Worm (Caenorhabditis elegans) whole organism, L1 larva: ENCODE data around the gene gst-14.
A peak's percentile ranks its signal among the peaks of the same experiment; 100 is the strongest.

Experiments used
- C04F5.9 ChIP-seq: sonication (generic microtip); optimal IDR thresholded peaks from 2 replicates; lab custom pipeline; 2016; ENCODE audit warnings: missing genetic modification characterization, missing compliant biosample characterization
- C16A3.4 ChIP-seq: fragments of 150-350 bp; optimal IDR thresholded peaks from 2 replicates; lab custom pipeline; 2014; ENCODE audit warnings: missing biosample characterization, missing genetic modification characterization
- F16B12.6 ChIP-seq: fragments of 150-350 bp; optimal IDR thresholded peaks from 2 replicates; lab custom pipeline; 2014; ENCODE audit warnings: missing biosample characterization, missing genetic modification characterization
- Y116A8C.19 ChIP-seq: sonication (generic microtip); optimal IDR thresholded peaks from 2 replicates; lab custom pipeline; 2016; ENCODE audit warnings: missing compliant biosample characterization, missing genetic modification characterization, borderline replicate concordance
- ama-1 ChIP-seq: fragments of 150-350 bp; optimal IDR thresholded peaks from 2 replicates; lab custom pipeline; 2014
- blmp-1 ChIP-seq: fragments of 150-350 bp; optimal IDR thresholded peaks from 2 replicates; lab custom pipeline; 2014; ENCODE audit warnings: missing biosample characterization, missing genetic modification characterization
- ceh-82 ChIP-seq, 3 experiments: fragments of 150-350 bp in 1 of 3; sonication (generic microtip) in 2 of 3; optimal IDR thresholded peaks; 2 replicates each; lab custom pipeline; 2014 to 2017; ENCODE audit warnings: missing biosample characterization in 3 of 3, missing genetic modification characterization in 3 of 3
- ceh-88 ChIP-seq: fragments of 200-800 bp; sonication (Bioruptor generic); IDR thresholded peaks from 2 replicates; pipeline ENCODE4 v1.3.6; 2022; ENCODE audit warnings: missing genetic modification characterization, missing compliant biosample characterization
- ceh-90 ChIP-seq: sonication (generic microtip); optimal IDR thresholded peaks from 2 replicates; lab custom pipeline; 2016; ENCODE audit warnings: missing genetic modification characterization, missing compliant biosample characterization
- dpl-1 ChIP-seq, 3 experiments: fragments of 150-350 bp in 2 of 3; sonication (generic microtip) in 1 of 3; optimal IDR thresholded peaks; 2 replicates each; lab custom pipeline; 2014 to 2017; ENCODE audit warnings: missing biosample characterization in 3 of 3, missing genetic modification characterization in 3 of 3, missing genetic modification reagents in 3 of 3
- dsc-1 ChIP-seq: sonication (generic microtip); optimal IDR thresholded peaks from 2 replicates; lab custom pipeline; 2016; ENCODE audit warnings: mild to moderate bottlenecking, missing genetic modification characterization, missing compliant biosample characterization
- efl-1 ChIP-seq, 4 experiments: fragments of 150-350 bp; optimal IDR thresholded peaks in 3 of 4; peaks in 1 of 4; 1 replicate in 1 of 4; 2 replicates in 3 of 4; lab custom pipeline; 2014; ENCODE audit warnings: missing biosample characterization in 2 of 4, missing genetic modification characterization in 2 of 4, missing genetic modification reagents in 2 of 4
- egl-13 ChIP-seq: sonication (generic microtip); optimal IDR thresholded peaks from 2 replicates; lab custom pipeline; 2016; ENCODE audit warnings: missing genotype, missing genetic modification reagents, missing genetic modification characterization, missing compliant biosample characterization
- elt-2 ChIP-seq: sonication (generic microtip); optimal IDR thresholded peaks from 2 replicates; lab custom pipeline; 2016; ENCODE audit warnings: missing genetic modification characterization, mild to moderate bottlenecking, inconsistent platforms, missing compliant biosample characterization, missing genetic modification reagents
- elt-3 ChIP-seq, 6 experiments: fragments of 150-350 bp in 1 of 6; sonication (generic microtip); optimal IDR thresholded peaks; 2 replicates each; lab custom pipeline; 2017 to 2018; ENCODE audit warnings: missing biosample characterization in 6 of 6, missing genetic modification characterization in 6 of 6, inconsistent platforms in 1 of 6
- fkh-8 ChIP-seq: sonication (generic microtip); optimal IDR thresholded peaks from 2 replicates; lab custom pipeline; 2016; ENCODE audit warnings: mild to moderate bottlenecking, missing genetic modification characterization, missing compliant biosample characterization
- fos-1 ChIP-seq: fragments of 150-350 bp; optimal IDR thresholded peaks from 2 replicates; lab custom pipeline; 2014; ENCODE audit warnings: missing biosample characterization, missing genetic modification characterization
- hpl-2 ChIP-seq: fragments of 150-350 bp; optimal IDR thresholded peaks from 2 replicates; lab custom pipeline; 2014; ENCODE audit warnings: missing biosample characterization, missing genetic modification reagents, missing genetic modification characterization
- irx-1 ChIP-seq: sonication (generic microtip); optimal IDR thresholded peaks from 2 replicates; lab custom pipeline; 2016; ENCODE audit warnings: missing genetic modification characterization, missing compliant biosample characterization
- isw-1 ChIP-seq: fragments of 200-800 bp; sonication (Bioruptor generic); IDR thresholded peaks from 2 replicates; pipeline ENCODE4 v1.3.6; 2022; ENCODE audit warnings: missing genetic modification characterization, missing compliant biosample characterization
- jun-1 ChIP-seq: fragments of 150-350 bp; optimal IDR thresholded peaks from 2 replicates; lab custom pipeline; 2014; ENCODE audit warnings: missing biosample characterization, missing genetic modification reagents, missing genetic modification characterization
- lin-13 ChIP-seq: fragments of 150-350 bp; optimal IDR thresholded peaks from 2 replicates; lab custom pipeline; 2014; ENCODE audit warnings: missing biosample characterization, missing genetic modification reagents, missing genetic modification characterization
- lin-14 ChIP-seq: fragments of 200-800 bp; sonication (Bioruptor generic); optimal IDR thresholded peaks from 2 replicates; lab custom pipeline; 2018; ENCODE audit warnings: mild to moderate bottlenecking, missing genetic modification characterization, moderate library complexity, missing compliant biosample characterization
- lin-15B ChIP-seq: fragments of 150-350 bp; sonication (generic microtip); optimal IDR thresholded peaks from 3 replicates; lab custom pipeline; 2014; ENCODE audit warnings: missing biosample characterization, missing genetic modification characterization
- lin-35 ChIP-seq, 2 experiments: fragments of 150-350 bp; optimal IDR thresholded peaks; 2 replicates each; lab custom pipeline; 2014; ENCODE audit warnings: missing biosample characterization in 2 of 2, missing genetic modification characterization in 2 of 2, missing genetic modification reagents in 2 of 2
- lin-39 ChIP-seq: fragments of 150-350 bp; optimal IDR thresholded peaks from 2 replicates; lab custom pipeline; 2014; ENCODE audit warnings: missing biosample characterization, missing genetic modification reagents, missing genetic modification characterization
- mdl-1 ChIP-seq, 2 experiments: fragments of 150-350 bp; optimal IDR thresholded peaks; 2 replicates each; lab custom pipeline; 2014 to 2017; ENCODE audit warnings: missing biosample characterization in 2 of 2, missing genetic modification characterization in 2 of 2, inconsistent platforms in 1 of 2
- mep-1 ChIP-seq: fragments of 150-350 bp; optimal IDR thresholded peaks from 2 replicates; lab custom pipeline; 2014; ENCODE audit warnings: missing biosample characterization, missing genetic modification characterization
- nhr-19 ChIP-seq: fragments of 200-800 bp; sonication (Bioruptor generic); conservative IDR thresholded peaks from 2 replicates; pipeline ENCODE4 v1.3.6; 2022; ENCODE audit warnings: missing genetic modification characterization, missing compliant biosample characterization
- nhr-20 ChIP-seq: sonication (generic microtip); optimal IDR thresholded peaks from 2 replicates; lab custom pipeline; 2016; ENCODE audit warnings: mild to moderate bottlenecking, missing genetic modification characterization, missing compliant biosample characterization
- nhr-237 ChIP-seq: fragments of 150-350 bp; optimal IDR thresholded peaks from 2 replicates; lab custom pipeline; 2014; ENCODE audit warnings: missing biosample characterization, missing genetic modification characterization
- nhr-28 ChIP-seq: fragments of 150-350 bp; optimal IDR thresholded peaks from 2 replicates; lab custom pipeline; 2014; ENCODE audit warnings: missing biosample characterization, missing genetic modification characterization
- nhr-47 ChIP-seq: sonication (generic microtip); optimal IDR thresholded peaks from 2 replicates; lab custom pipeline; 2016; ENCODE audit warnings: mild to moderate bottlenecking, missing genetic modification characterization, moderate library complexity, missing compliant biosample characterization
- nhr-76 ChIP-seq: sonication (generic microtip); optimal IDR thresholded peaks from 2 replicates; lab custom pipeline; 2017; ENCODE audit warnings: missing biosample characterization, missing genetic modification characterization
- nhr-77 ChIP-seq: fragments of 150-350 bp; optimal IDR thresholded peaks from 2 replicates; lab custom pipeline; 2014; ENCODE audit warnings: missing biosample characterization, missing genetic modification characterization
- nhr-85 ChIP-seq: sonication (generic microtip); peaks from one replicate; lab custom pipeline; 2016; ENCODE audit warnings: missing genetic modification characterization, inconsistent platforms, missing compliant biosample characterization
- nhr-90 ChIP-seq: sonication (generic microtip); optimal IDR thresholded peaks from 2 replicates; lab custom pipeline; 2016; ENCODE audit warnings: mild to moderate bottlenecking, missing genetic modification characterization, missing compliant biosample characterization; ENCODE audit not compliant: poor library complexity
- skn-1 ChIP-seq: fragments of 150-350 bp; optimal IDR thresholded peaks from 2 replicates; lab custom pipeline; 2014; ENCODE audit warnings: missing biosample characterization, missing genetic modification characterization
- snpc-4 ChIP-seq: fragments of 150-350 bp; optimal IDR thresholded peaks from 2 replicates; lab custom pipeline; 2014; ENCODE audit warnings: missing biosample characterization, missing genetic modification characterization
- sptf-1 ChIP-seq: fragments of 150-350 bp; optimal IDR thresholded peaks from 2 replicates; lab custom pipeline; 2014; ENCODE audit warnings: missing biosample characterization, missing genetic modification characterization
- tbx-2 ChIP-seq: sonication (generic microtip); optimal IDR thresholded peaks from 2 replicates; lab custom pipeline; 2016; ENCODE audit warnings: missing genetic modification characterization, missing compliant biosample characterization
- tlp-1 ChIP-seq: fragments of 150-350 bp; optimal IDR thresholded peaks from 2 replicates; lab custom pipeline; 2014; ENCODE audit warnings: missing biosample characterization, missing genetic modification characterization
- unc-130 ChIP-seq: fragments of 150-350 bp; optimal IDR thresholded peaks from 2 replicates; lab custom pipeline; 2017; ENCODE audit warnings: missing biosample characterization, missing genetic modification characterization, inconsistent platforms
- xbp-1 ChIP-seq: sonication (generic microtip); optimal IDR thresholded peaks from 2 replicates; lab custom pipeline; 2016; ENCODE audit warnings: missing genetic modification characterization, missing compliant biosample characterization
- ztf-11 ChIP-seq, 2 experiments: sonication (generic microtip); optimal IDR thresholded peaks; 2 replicates each; lab custom pipeline; 2016 to 2017; ENCODE audit warnings: missing genetic modification characterization in 2 of 2, missing biosample characterization in 1 of 2, missing compliant biosample characterization in 1 of 2
- ztf-4 ChIP-seq: fragments of 150-350 bp; optimal IDR thresholded peaks from 2 replicates; lab custom pipeline; 2014; ENCODE audit warnings: missing biosample characterization, missing genetic modification characterization

Gene gst-14

ce11 chrII:13585655-13586170 is 30.2 kb downstream of the gst-14 start, which contains the start of gene Y48E1B.8:
Gene Y48E1B.8 (plus strand): TSS chrII:13585705.
- TF ChIP-seq fos-1 (tag; lab: Kevin White, UChicago): no peak
- no peak for TF ChIP-seq C04F5.9 (tag; lab: Kevin White, UChicago)
- no peak for TF ChIP-seq ceh-90 (tag; lab: Kevin White, UChicago)
- no peak for TF ChIP-seq tlp-1 (tag; lab: Kevin White, UChicago)
- TF ChIP-seq lin-35 (GFP tag; optimal IDR thresholded peaks at IDR 0.05; lab: Kevin White, UChicago): no peak
- TF ChIP-seq Y116A8C.19 (tag; lab: Kevin White, UChicago): no peak
- TF ChIP-seq ama-1 (lab: Kevin White, UChicago): no peak
- no peak for TF ChIP-seq nhr-20 (tag; lab: Kevin White, UChicago)
- no peak for TF ChIP-seq lin-15B
- TF ChIP-seq lin-39: no peak
- no peak for TF ChIP-seq nhr-47
- no peak for TF ChIP-seq nhr-19 (GFP tag; lab: Robert Waterston, UW)
- TF ChIP-seq nhr-28 (tag; lab: Kevin White, UChicago): no peak
- TF ChIP-seq sptf-1 (tag; lab: Kevin White, UChicago): no peak
- no peak for TF ChIP-seq xbp-1
- no peak for TF ChIP-seq mep-1 (tag; lab: Kevin White, UChicago)
- no peak for TF ChIP-seq dsc-1 (tag; lab: Kevin White, UChicago)

DNA sequence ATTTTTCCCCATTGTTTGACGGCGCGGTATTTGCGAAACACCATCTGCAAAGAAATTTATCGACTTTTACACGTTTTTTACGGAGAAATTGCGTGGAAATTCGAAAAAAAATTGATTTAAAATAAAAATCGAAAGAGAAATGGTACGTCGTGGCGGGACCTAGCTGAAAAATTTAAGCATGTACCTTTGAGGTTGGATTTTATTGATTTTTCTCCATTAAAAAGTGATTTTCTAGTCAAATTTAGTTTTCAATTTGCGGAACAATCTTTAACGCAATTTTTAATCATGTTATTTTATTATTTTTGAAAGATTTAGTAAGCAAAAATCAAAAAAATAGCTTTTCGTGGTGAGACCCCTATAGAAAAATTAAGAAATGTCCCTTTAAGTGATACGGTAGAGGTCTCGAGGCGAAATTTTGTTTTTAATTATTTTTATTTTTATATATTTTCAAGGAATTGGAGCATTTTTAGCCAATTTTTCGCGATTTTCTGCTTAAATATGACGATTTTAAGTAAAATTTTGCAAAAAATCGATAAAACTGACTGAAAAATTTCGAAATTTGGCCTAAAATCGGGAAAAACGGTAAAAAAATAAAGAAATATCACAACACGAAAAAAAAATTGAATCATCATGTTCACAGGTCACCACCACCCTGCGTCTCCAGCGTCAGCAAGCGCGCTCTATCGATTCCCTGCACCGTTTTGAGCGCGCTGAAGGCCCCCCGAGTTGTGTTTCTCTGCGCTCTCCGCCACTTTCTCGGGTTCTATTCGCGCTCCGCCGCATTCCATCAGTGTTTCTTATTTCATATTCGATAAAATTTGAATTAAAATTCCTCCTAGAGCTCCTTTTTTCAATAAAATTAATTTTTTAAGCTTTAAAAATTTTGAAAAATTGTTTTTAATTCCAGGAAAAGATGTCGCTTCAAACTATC is 40.6 kb downstream of the gst-14 start, which contains the start of the genes mrpl-37 and lin-38:
Gene mrpl-37 (minus strand): TSS at position 51 of the 931 bp plus-strand sequence.
Gene lin-38 (plus strand): TSS at position 908 of the 931 bp plus-strand sequence.
- TF ChIP-seq isw-1 (GFP tag; lab: Robert Waterston, UW) (peak; percentile 32; the same call in 1 of the 2 replicates), nhr-77 (tag; lab: Kevin White, UChicago) (peak; percentile 91), lin-35 (GFP tag; optimal IDR thresholded peaks at IDR 0.05; lab: Kevin White, UChicago) (peak; percentile 80 to 83), C16A3.4 (tag; lab: Kevin White, UChicago) (peak; percentile 78), egl-13 (peak; percentile 35), elt-3 (tag; optimal IDR thresholded peaks at IDR 0.05; lab: Kevin White, UChicago) (peak in 1 of 6 experiments; percentile 27), xbp-1 (peak; percentile 54), nhr-90 (peak; percentile 9), F16B12.6 (tag; lab: Kevin White, UChicago) (peak; percentile 63), fkh-8 (tag; lab: Kevin White, UChicago) (peak; percentile 75), nhr-85 (tag; lab: Kevin White, UChicago) (peak; percentile 41), tbx-2 (tag; lab: Kevin White, UChicago) (peak; percentile 54), Y116A8C.19 (tag; lab: Kevin White, UChicago) (no peak), lin-15B (peak; percentile 97), skn-1 (peak; percentile 84), hpl-2 (no peak), lin-14 (GFP tag; lab: Kevin White, UChicago) (no peak), ceh-88 (GFP tag; lab: Robert Waterston, UW) (peak; percentile 38; the same call in 1 of the 2 replicates), nhr-76 (no peak), ceh-90 (tag; lab: Kevin White, UChicago) (no peak), nhr-19 (GFP tag; lab: Robert Waterston, UW) (peak; percentile 53), unc-130 (peak; percentile 60), ztf-4 (tag; lab: Kevin White, UChicago) (no peak), elt-2 (tag; lab: Kevin White, UChicago) (no peak), blmp-1 (peak; percentile 23), ceh-82 (tag; optimal IDR thresholded peaks at IDR 0.05; lab: Kevin White, UChicago) (peak in 2 of 3 experiments; percentile 10 to 81), dsc-1 (tag; lab: Kevin White, UChicago) (no peak), nhr-237 (tag; lab: Kevin White, UChicago) (no peak), mep-1 (tag; lab: Kevin White, UChicago) (peak; percentile 56), ztf-11 (tag; optimal IDR thresholded peaks at IDR 0.05; lab: Kevin White, UChicago) (no peak), irx-1 (tag; lab: Kevin White, UChicago) (no peak), mdl-1 (tag; optimal IDR thresholded peaks at IDR 0.05; lab: Kevin White, UChicago) (peak in 1 of 2 experiments; percentile 49), lin-39 (no peak), snpc-4 (tag; lab: Kevin White, UChicago) (peak; percentile 48), efl-1 (optimal IDR thresholded peaks at IDR 0.05; lab: Kevin White, UChicago) (peak; percentile 75 to 87), efl-1 (GFP tag; optimal IDR thresholded peaks at IDR 0.05 in 1 of 2; lab: Kevin White, UChicago) (peak; percentile 75 to 95), lin-13 (GFP tag; lab: Kevin White, UChicago) (peak; percentile 65), nhr-47 (no peak), dpl-1 (GFP tag; optimal IDR thresholded peaks at IDR 0.05; lab: Kevin White, UChicago) (peak; percentile 58 to 77 (median 69)), jun-1 (tag; lab: Kevin White, UChicago) (peak; percentile 28), sptf-1 (tag; lab: Kevin White, UChicago) (no peak)
